Worm (Caenorhabditis elegans) whole organism, L4 larva: ENCODE results near the gene K07E3.2.

Experiments used
- D1046.2 ChIP-seq: fragments of 200-800 bp; sonication (Bioruptor generic); IDR thresholded peaks from 2 replicates; pipeline ENCODE4 v1.3.6; 2022; ENCODE audit warnings: missing genetic modification characterization, missing compliant biosample characterization
- F26F4.8 ChIP-seq: fragments of 200-800 bp; sonication (Bioruptor generic); conservative IDR thresholded peaks from 2 replicates; pipeline ENCODE4 v1.3.6; 2022; ENCODE audit warnings: missing genetic modification characterization, missing compliant biosample characterization
- F44E2.7 ChIP-seq: fragments of 200-800 bp; sonication (Bioruptor generic); IDR thresholded peaks from 2 replicates; pipeline ENCODE4 v2.1.2; 2022; ENCODE audit warnings: missing genetic modification characterization, missing compliant biosample characterization
- T20F7.1 ChIP-seq: fragments of 200-800 bp; sonication (Bioruptor generic); optimal IDR thresholded peaks from 2 replicates; lab custom pipeline; 2018; ENCODE audit warnings: mild to moderate bottlenecking, missing genetic modification characterization, missing compliant biosample characterization
- T26A8.4 ChIP-seq: fragments of 200-800 bp; sonication (Bioruptor generic); IDR thresholded peaks from 2 replicates; pipeline ENCODE4 v1.3.6; 2022; ENCODE audit warnings: missing genetic modification characterization, missing compliant biosample characterization
- Y48G9A.11 ChIP-seq: fragments of 200-800 bp; sonication (Bioruptor generic); IDR thresholded peaks from 2 replicates; pipeline ENCODE4 v1.3.6; 2022; ENCODE audit warnings: missing genetic modification reagents, missing genetic modification characterization, missing compliant biosample characterization
- aha-1 ChIP-seq: fragments of 150-350 bp; peaks from one replicate; lab custom pipeline; 2014; ENCODE audit warnings: missing biosample characterization, missing genetic modification characterization
- ctbp-1 ChIP-seq: fragments of 200-800 bp; sonication (Bioruptor generic); IDR thresholded peaks from 2 replicates; pipeline ENCODE4 v1.3.6; 2022; ENCODE audit warnings: missing genetic modification reagents, missing genetic modification characterization, missing compliant biosample characterization
- daf-16 ChIP-seq, 3 experiments: sonication (generic microtip); optimal IDR thresholded peaks; 2 replicates each; lab custom pipeline; 2016 to 2017; ENCODE audit warnings: missing genetic modification characterization in 3 of 3, missing genetic modification reagents in 3 of 3, mild to moderate bottlenecking in 2 of 3, missing compliant biosample characterization in 2 of 3, missing biosample characterization in 1 of 3, moderate library complexity in 1 of 3
- dmd-8 ChIP-seq: fragments of 200-800 bp; sonication (Bioruptor generic); IDR thresholded peaks from 2 replicates; pipeline ENCODE4 v1.3.6; 2022; ENCODE audit warnings: missing genetic modification characterization, missing compliant biosample characterization
- dpl-1 ChIP-seq: fragments of 150-350 bp; optimal IDR thresholded peaks from 2 replicates; lab custom pipeline; 2014; ENCODE audit warnings: missing biosample characterization, missing genetic modification reagents, missing genetic modification characterization
- dve-1 ChIP-seq: sonication (generic microtip); optimal IDR thresholded peaks from 2 replicates; lab custom pipeline; 2017; ENCODE audit warnings: antibody characterized with exemption, mild to moderate bottlenecking, missing genetic modification characterization, missing compliant biosample characterization; ENCODE audit not compliant: insufficient read depth
- egl-27 ChIP-seq: sonication (generic microtip); optimal IDR thresholded peaks from 3 replicates; lab custom pipeline; 2017; ENCODE audit warnings: missing biosample characterization, missing genetic modification reagents, missing genetic modification characterization
- hif-1 ChIP-seq, 2 experiments: sonication (generic microtip); optimal IDR thresholded peaks; 2 replicates each; lab custom pipeline; 2016 to 2017; ENCODE audit warnings: missing compliant biosample characterization in 2 of 2, missing genetic modification characterization in 2 of 2, missing genetic modification reagents in 2 of 2, missing genotype in 2 of 2, mild to moderate bottlenecking in 1 of 2
- hlh-11 ChIP-seq: fragments of 200-800 bp; sonication (Bioruptor generic); optimal IDR thresholded peaks from 2 replicates; lab custom pipeline; 2018; ENCODE audit warnings: mild to moderate bottlenecking, missing genetic modification characterization, missing compliant biosample characterization
- hlh-30 ChIP-seq: sonication (generic microtip); optimal IDR thresholded peaks from 2 replicates; lab custom pipeline; 2017; ENCODE audit warnings: antibody characterized with exemption, mild to moderate bottlenecking, missing genetic modification characterization, missing compliant biosample characterization; ENCODE audit not compliant: insufficient read depth
- hmg-1.1 ChIP-seq: fragments of 200-800 bp; sonication (Bioruptor generic); IDR thresholded peaks from 2 replicates; pipeline ENCODE4 v1.3.6; 2022; ENCODE audit warnings: missing genetic modification reagents, missing genetic modification characterization, missing compliant biosample characterization
- mep-1 ChIP-seq: fragments of 150-350 bp; sonication (generic microtip); optimal IDR thresholded peaks from 3 replicates; lab custom pipeline; 2014; ENCODE audit warnings: missing biosample characterization, missing genetic modification characterization
- mes-2 ChIP-seq: sonication (generic microtip); optimal IDR thresholded peaks from 2 replicates; lab custom pipeline; 2016; ENCODE audit warnings: missing genotype, mild to moderate bottlenecking, missing genetic modification characterization, missing compliant biosample characterization; ENCODE audit not compliant: poor library complexity, severe bottlenecking
- nhr-11 ChIP-seq: fragments of 150-350 bp; optimal IDR thresholded peaks from 2 replicates; lab custom pipeline; 2014; ENCODE audit warnings: missing biosample characterization, missing genetic modification characterization
- nhr-77 ChIP-seq: fragments of 150-350 bp; optimal IDR thresholded peaks from 2 replicates; lab custom pipeline; 2014; ENCODE audit warnings: missing biosample characterization, missing genetic modification characterization
- pha-4 ChIP-seq, 2 experiments: fragments of 150-350 bp in 1 of 2; fragments of 200-800 bp in 1 of 2; sonication (Bioruptor generic) in 1 of 2; IDR thresholded peaks in 1 of 2; optimal IDR thresholded peaks in 1 of 2; 2 replicates each; pipeline versions ENCODE4 v1.3.6 to Lab custom; 2014 to 2022; ENCODE audit warnings: missing genetic modification characterization in 2 of 2, missing genetic modification reagents in 2 of 2, missing biosample characterization in 1 of 2, missing compliant biosample characterization in 1 of 2
- rbr-2 ChIP-seq: sonication (generic microtip); optimal IDR thresholded peaks from 2 replicates; lab custom pipeline; 2016; ENCODE audit warnings: missing genotype, missing genetic modification characterization, missing compliant biosample characterization
- snpc-4 ChIP-seq: fragments of 150-350 bp; optimal IDR thresholded peaks from 2 replicates; lab custom pipeline; 2014; ENCODE audit warnings: missing biosample characterization, missing genetic modification characterization
- tra-1 ChIP-seq: fragments of 200-800 bp; sonication (Bioruptor generic); IDR thresholded peaks from 2 replicates; pipeline ENCODE4 v1.3.6; 2022; ENCODE audit warnings: missing genetic modification reagents, missing genetic modification characterization, missing compliant biosample characterization
- unc-62 ChIP-seq, 3 experiments: fragments of 150-350 bp in 1 of 3; sonication (generic microtip); optimal IDR thresholded peaks in 2 of 3; peaks in 1 of 3; 1 replicate in 1 of 3; 2 replicates in 2 of 3; lab custom pipeline; 2014 to 2017; ENCODE audit warnings: missing biosample characterization in 3 of 3, missing genetic modification characterization in 3 of 3, missing genetic modification reagents in 3 of 3, missing genotype in 1 of 3
- zag-1 ChIP-seq: fragments of 150-350 bp; optimal IDR thresholded peaks from 2 replicates; lab custom pipeline; 2014; ENCODE audit warnings: missing biosample characterization, missing genetic modification characterization
- zfp-3 ChIP-seq: fragments of 200-800 bp; sonication (Bioruptor generic); conservative IDR thresholded peaks from 2 replicates; pipeline ENCODE4 v1.3.6; 2022; ENCODE audit warnings: missing genetic modification reagents, missing genetic modification characterization, missing compliant biosample characterization
- zip-2 ChIP-seq: fragments of 150-350 bp; optimal IDR thresholded peaks from 2 replicates; lab custom pipeline; 2014; ENCODE audit warnings: missing biosample characterization, missing genetic modification characterization

Gene K07E3.2

DNA sequence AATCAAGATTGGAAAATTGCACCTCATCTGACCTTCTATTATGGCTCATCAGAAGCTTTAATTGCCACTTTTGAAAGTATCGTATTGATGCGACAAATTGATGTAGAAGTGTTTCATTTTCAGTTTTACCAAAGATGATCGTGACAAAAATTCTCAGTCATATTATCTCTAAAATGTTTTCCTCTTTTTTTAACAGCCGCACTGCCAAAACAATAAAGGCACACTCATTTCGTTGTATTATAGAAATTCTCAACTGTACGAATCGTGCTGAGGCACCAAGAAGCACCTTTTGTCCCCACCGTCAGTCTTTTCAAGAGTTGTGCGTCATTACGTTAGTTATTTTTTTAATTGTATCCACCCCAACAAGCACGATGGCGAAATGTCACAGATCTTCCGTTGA, 3.8 kb downstream of the K07E3.2 start, which contains the start of gene K07E3.9:
Gene K07E3.9, plus strand, starts transcription at position 301 of the 400 bp plus-strand sequence.
- TF ChIP-seq D1046.2 (GFP tag; lab: Robert Waterston, UW) = no peak

DNA sequence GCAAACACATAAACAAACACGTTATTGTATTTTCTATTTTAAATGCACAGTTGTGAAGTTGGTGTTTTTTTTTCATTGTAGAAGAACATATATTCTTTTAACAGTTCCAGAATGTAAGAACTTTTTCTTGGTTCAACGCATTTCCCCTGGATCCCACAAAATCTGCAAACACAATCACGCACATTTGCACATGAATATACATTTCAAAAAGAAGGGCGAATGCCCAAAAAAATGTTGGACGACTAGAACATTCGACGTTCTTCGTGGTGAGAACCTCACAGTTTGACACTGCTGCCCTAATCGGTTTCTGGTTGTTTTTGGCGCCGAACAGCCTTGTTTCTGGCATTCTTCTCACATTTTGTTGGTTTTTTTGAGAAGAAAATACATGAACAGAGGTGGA, 5.4 kb downstream of the K07E3.2 start:
- TF ChIP-seq mep-1 (tag; lab: Kevin White, UChicago) (peak; percentile 75), F26F4.8 (GFP tag; lab: Robert Waterston, UW) (no peak), rbr-2 (tag; lab: Kevin White, UChicago) (peak; percentile 8), T26A8.4 (GFP tag; lab: Robert Waterston, UW) (0 out of 2 replicates have a peak, but pooled peaks have one; percentile 51), daf-16 (GFP tag; optimal IDR thresholded peaks at IDR 0.05; lab: Kevin White, UChicago) (no peak), daf-16 (tag; optimal IDR thresholded peaks at IDR 0.05; lab: Kevin White, UChicago) (peak; percentile 54), nhr-77 (tag; lab: Kevin White, UChicago) (peak; percentile 26), snpc-4 (no peak), hlh-30 (tag; lab: Kevin White, UChicago) (peak; percentile 8), zag-1 (tag; lab: Kevin White, UChicago) (no peak), dmd-8 (GFP tag; lab: Robert Waterston, UW) (no peak), aha-1 (peak; percentile 47), dpl-1 (GFP tag; lab: Kevin White, UChicago) (peak; percentile 55), D1046.2 (GFP tag; lab: Robert Waterston, UW) (no peak), dve-1 (tag; lab: Kevin White, UChicago) (peak; percentile 80), egl-27 (tag; lab: Kevin White, UChicago) (no peak), mes-2 (tag; lab: Kevin White, UChicago) (peak; percentile 71), zip-2 (peak; percentile 18), pha-4 (GFP tag; IDR thresholded peaks at IDR 0.05; lab: Robert Waterston, UW) (no peak), pha-4 (tag; optimal IDR thresholded peaks at IDR 0.05; lab: Kevin White, UChicago) (peak; percentile 1), tra-1 (no peak), hif-1 (tag; optimal IDR thresholded peaks at IDR 0.05; lab: Kevin White, UChicago) (no peak), hlh-11 (tag; lab: Kevin White, UChicago) (peak; percentile 57), zfp-3 (GFP tag; lab: Robert Waterston, UW) (no peak), nhr-11 (tag; lab: Kevin White, UChicago) (peak; percentile 43), F44E2.7 (GFP tag; lab: Robert Waterston, UW) (no peak), hmg-1.1 (GFP tag; lab: Robert Waterston, UW) (peak; percentile 70), ctbp-1 (GFP tag; lab: Robert Waterston, UW) (0 out of 2 replicates have a peak, but pooled peaks have one; percentile 19)
- TF ChIP-seq, all 104 proteins: peak for 16

DNA sequence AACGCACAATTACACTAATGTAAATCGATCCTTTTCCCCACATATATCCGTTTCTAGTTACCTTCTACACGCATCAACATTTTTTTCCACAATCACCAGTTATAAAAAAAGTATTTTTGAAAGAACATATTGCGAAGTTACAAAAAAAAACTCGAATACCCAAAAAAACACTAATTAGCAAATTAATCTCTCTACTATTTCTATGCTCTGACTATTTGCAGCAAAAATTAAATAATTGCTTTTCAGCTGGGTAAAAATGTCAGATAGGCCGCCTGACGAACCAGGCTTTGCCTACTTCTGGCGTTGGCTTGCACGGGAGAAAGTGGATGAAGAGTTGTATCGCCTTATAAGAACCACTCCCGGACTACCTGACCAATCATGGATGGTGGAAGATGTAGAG, 6.1 kb downstream of the K07E3.2 start, which contains the start of gene K07E3.1:
Gene K07E3.1, plus strand, starts transcription at position 247 of the 400 bp plus-strand sequence.
- no peak for TF ChIP-seq dve-1 (tag; lab: Kevin White, UChicago)
- TF ChIP-seq aha-1 = peak; percentile 57

DNA sequence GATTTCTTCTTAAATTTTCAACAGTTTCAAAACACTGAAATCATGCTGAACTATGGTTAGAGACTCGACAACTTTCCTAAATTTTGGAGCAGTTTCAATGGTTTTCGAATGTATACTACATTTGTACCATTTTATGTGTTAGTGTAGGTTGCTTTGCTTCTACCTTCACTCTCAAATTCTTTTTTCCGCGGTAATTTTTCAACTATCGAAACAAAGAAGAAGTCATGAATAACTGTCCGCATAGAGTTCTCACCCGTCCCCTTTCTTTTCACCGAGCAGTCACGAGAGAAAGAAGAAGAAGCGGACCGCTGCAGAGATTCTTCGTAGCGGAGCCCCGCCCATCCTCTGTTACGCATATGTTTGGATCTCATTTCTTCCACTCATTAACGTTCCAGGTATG, 12.1 kb downstream of the K07E3.2 start, which contains the start of gene hlh-8:
Gene hlh-8, plus strand, starts transcription at position 301 of the 400 bp plus-strand sequence.
- no peak for TF ChIP-seq mes-2 (tag; lab: Kevin White, UChicago)
- TF ChIP-seq, all 104 proteins: peak for 0

DNA sequence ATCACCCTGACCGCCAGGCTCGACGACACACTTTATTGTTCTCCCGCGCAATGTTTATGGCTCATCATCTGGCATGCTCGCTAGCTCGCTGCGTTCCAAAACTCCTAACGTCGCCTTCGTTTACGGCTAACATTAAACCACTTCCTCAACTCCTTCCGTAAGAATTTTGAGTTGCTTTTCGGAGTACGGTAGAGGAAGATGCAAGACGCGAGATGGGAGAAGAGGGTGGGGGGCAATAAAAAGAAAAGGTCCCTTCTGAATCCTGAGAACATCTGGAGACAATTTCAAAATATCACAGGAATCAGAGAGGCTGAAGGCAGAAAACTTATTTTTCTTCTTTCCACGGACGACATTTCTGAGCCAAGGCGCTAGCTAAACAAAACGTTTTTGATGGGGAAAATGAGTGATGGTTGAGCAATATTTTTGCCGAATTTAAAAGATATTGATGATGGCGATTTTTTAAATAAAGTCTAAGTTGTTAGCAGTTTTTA, 13.8 kb downstream of the K07E3.2 start:
- TF ChIP-seq T20F7.1 (GFP tag; lab: Kevin White, UChicago) = no peak
- TF ChIP-seq unc-62 (GFP tag; optimal IDR thresholded peaks at IDR 0.05 in 1 of 2; lab: Kevin White, UChicago) = peak in 1 of 2 experiments; percentile 34
- TF ChIP-seq unc-62 (tag; optimal IDR thresholded peaks at IDR 0.05; lab: Kevin White, UChicago) = no peak
- TF ChIP-seq Y48G9A.11 (GFP tag; lab: Robert Waterston, UW) = no peak
